Worm (Caenorhabditis elegans) whole organism, mixed stage, embryonic: ENCODE data around the gene srt-16.

ENCODE experiments used
- bed-3 ChIP-seq: fragments of 200-800 bp; sonication (Bioruptor generic); optimal IDR thresholded peaks from 3 replicates; lab custom pipeline; 2018; ENCODE audit warnings: mild to moderate bottlenecking, missing genetic modification characterization, moderate library complexity, missing compliant biosample characterization
- blmp-1 ChIP-seq: fragments of 150-350 bp; optimal IDR thresholded peaks from 2 replicates; lab custom pipeline; 2014; ENCODE audit warnings: missing biosample characterization, missing genetic modification characterization
- ceh-39 ChIP-seq: fragments of 150-350 bp; optimal IDR thresholded peaks from 2 replicates; lab custom pipeline; 2014; ENCODE audit warnings: missing biosample characterization, missing genetic modification characterization
- ceh-43 ChIP-seq: fragments of 200-800 bp; sonication (Bioruptor generic); optimal IDR thresholded peaks from 2 replicates; lab custom pipeline; 2018; ENCODE audit warnings: mild to moderate bottlenecking, missing genetic modification characterization, moderate library complexity, missing compliant biosample characterization
- ceh-83 ChIP-seq: fragments of 200-800 bp; sonication (Bioruptor generic); optimal IDR thresholded peaks from 2 replicates; lab custom pipeline; 2018; ENCODE audit warnings: mild to moderate bottlenecking, missing genetic modification characterization, missing compliant biosample characterization
- ces-1 ChIP-seq: fragments of 150-350 bp; optimal IDR thresholded peaks from 2 replicates; lab custom pipeline; 2014; ENCODE audit warnings: missing biosample characterization, missing genetic modification reagents, missing genetic modification characterization
- cnd-1 ChIP-seq: fragments of 200-800 bp; sonication (Bioruptor generic); optimal IDR thresholded peaks from 2 replicates; lab custom pipeline; 2018; ENCODE audit warnings: mild to moderate bottlenecking, missing genetic modification characterization, missing compliant biosample characterization
- drap-1 ChIP-seq: fragments of 200-800 bp; sonication (Bioruptor generic); optimal IDR thresholded peaks from 3 replicates; lab custom pipeline; 2018; ENCODE audit warnings: mild to moderate bottlenecking, missing genetic modification characterization, missing compliant biosample characterization
- elt-1 ChIP-seq: sonication (generic microtip); optimal IDR thresholded peaks from 2 replicates; lab custom pipeline; 2017; ENCODE audit warnings: missing genetic modification characterization, mild to moderate bottlenecking, missing compliant biosample characterization, antibody characterized with exemption, moderate library complexity, borderline replicate concordance; ENCODE audit not compliant: insufficient read depth
- elt-3 ChIP-seq: fragments of 150-350 bp; optimal IDR thresholded peaks from 2 replicates; lab custom pipeline; 2014; ENCODE audit warnings: missing biosample characterization, missing genetic modification characterization
- flh-1 ChIP-seq: fragments of 200-800 bp; sonication (Bioruptor generic); optimal IDR thresholded peaks from 2 replicates; lab custom pipeline; 2018; ENCODE audit warnings: mild to moderate bottlenecking, missing genetic modification characterization, moderate library complexity, missing compliant biosample characterization
- ham-2 ChIP-seq: fragments of 200-800 bp; sonication (Bioruptor generic); optimal IDR thresholded peaks from 2 replicates; lab custom pipeline; 2018; ENCODE audit warnings: mild to moderate bottlenecking, missing genetic modification characterization, missing compliant biosample characterization
- hlh-1 ChIP-seq: fragments of 150-350 bp; optimal IDR thresholded peaks from 2 replicates; lab custom pipeline; 2014; ENCODE audit warnings: missing biosample characterization, missing genetic modification reagents, missing genetic modification characterization
- lin-13 ChIP-seq: fragments of 150-350 bp; optimal IDR thresholded peaks from 2 replicates; lab custom pipeline; 2014; ENCODE audit warnings: missing biosample characterization, missing genetic modification characterization
- lin-32 ChIP-seq: fragments of 200-800 bp; sonication (Bioruptor generic); optimal IDR thresholded peaks from 2 replicates; lab custom pipeline; 2018; ENCODE audit warnings: mild to moderate bottlenecking, missing genetic modification characterization, missing compliant biosample characterization
- lsy-2 ChIP-seq: fragments of 150-350 bp; optimal IDR thresholded peaks from 2 replicates; lab custom pipeline; 2014; ENCODE audit warnings: missing biosample characterization, missing genetic modification characterization
- mab-5 ChIP-seq: fragments of 150-350 bp; optimal IDR thresholded peaks from 2 replicates; lab custom pipeline; 2014; ENCODE audit warnings: missing biosample characterization, missing genetic modification characterization
- mep-1 ChIP-seq: fragments of 150-350 bp; optimal IDR thresholded peaks from 2 replicates; lab custom pipeline; 2017; ENCODE audit warnings: missing biosample characterization, missing genetic modification reagents, missing genetic modification characterization, inconsistent platforms
- mls-2 ChIP-seq: sonication (generic microtip); optimal IDR thresholded peaks from 2 replicates; lab custom pipeline; 2016; ENCODE audit warnings: mild to moderate bottlenecking, missing genetic modification characterization, moderate library complexity, missing compliant biosample characterization
- nhr-12 ChIP-seq: fragments of 150-350 bp; optimal IDR thresholded peaks from 2 replicates; lab custom pipeline; 2014; ENCODE audit warnings: missing biosample characterization, missing genetic modification characterization
- nhr-237 ChIP-seq: fragments of 150-350 bp; optimal IDR thresholded peaks from 2 replicates; lab custom pipeline; 2014; ENCODE audit warnings: missing biosample characterization, missing genetic modification characterization
- nhr-28 ChIP-seq: fragments of 150-350 bp; optimal IDR thresholded peaks from 2 replicates; lab custom pipeline; 2014; ENCODE audit warnings: missing biosample characterization, missing genetic modification characterization
- pha-4 ChIP-seq: fragments of 150-350 bp; optimal IDR thresholded peaks from 2 replicates; lab custom pipeline; 2018; ENCODE audit warnings: missing biosample characterization, missing genetic modification reagents, missing genetic modification characterization
- sem-2 ChIP-seq: fragments of 200-800 bp; sonication (Bioruptor generic); optimal IDR thresholded peaks from 2 replicates; lab custom pipeline; 2018; ENCODE audit warnings: mild to moderate bottlenecking, missing genetic modification characterization, missing compliant biosample characterization
- snpc-4 ChIP-seq: fragments of 150-350 bp; optimal IDR thresholded peaks from 2 replicates; lab custom pipeline; 2014; ENCODE audit warnings: missing biosample characterization, missing genetic modification characterization
- sptf-1 ChIP-seq: sonication (generic microtip); optimal IDR thresholded peaks from 2 replicates; lab custom pipeline; 2017; ENCODE audit warnings: mild to moderate bottlenecking, missing genetic modification characterization, moderate library complexity, missing compliant biosample characterization
- tbx-8 ChIP-seq: fragments of 200-800 bp; sonication (Bioruptor generic); optimal IDR thresholded peaks from 2 replicates; lab custom pipeline; 2018; ENCODE audit warnings: mild to moderate bottlenecking, missing genetic modification characterization, moderate library complexity, missing compliant biosample characterization
- unc-120 ChIP-seq: sonication (generic microtip); optimal IDR thresholded peaks from 2 replicates; lab custom pipeline; 2017; ENCODE audit warnings: missing genetic modification characterization, missing compliant biosample characterization; ENCODE audit not compliant: poor library complexity, severe bottlenecking
- unc-39 ChIP-seq: fragments of 150-350 bp; optimal IDR thresholded peaks from 2 replicates; lab custom pipeline; 2014; ENCODE audit warnings: missing biosample characterization, missing genetic modification characterization
- unc-62 ChIP-seq: fragments of 150-350 bp; optimal IDR thresholded peaks from 2 replicates; lab custom pipeline; 2014; ENCODE audit warnings: missing biosample characterization, missing genetic modification reagents, missing genetic modification characterization
- zip-8 ChIP-seq: fragments of 150-350 bp; optimal IDR thresholded peaks from 2 replicates; lab custom pipeline; 2014; ENCODE audit warnings: missing biosample characterization, missing genetic modification characterization
- ztf-11 ChIP-seq: fragments of 150-350 bp; optimal IDR thresholded peaks from 2 replicates; lab custom pipeline; 2014; ENCODE audit warnings: missing biosample characterization, missing genetic modification characterization

srt-16 gene

DNA sequence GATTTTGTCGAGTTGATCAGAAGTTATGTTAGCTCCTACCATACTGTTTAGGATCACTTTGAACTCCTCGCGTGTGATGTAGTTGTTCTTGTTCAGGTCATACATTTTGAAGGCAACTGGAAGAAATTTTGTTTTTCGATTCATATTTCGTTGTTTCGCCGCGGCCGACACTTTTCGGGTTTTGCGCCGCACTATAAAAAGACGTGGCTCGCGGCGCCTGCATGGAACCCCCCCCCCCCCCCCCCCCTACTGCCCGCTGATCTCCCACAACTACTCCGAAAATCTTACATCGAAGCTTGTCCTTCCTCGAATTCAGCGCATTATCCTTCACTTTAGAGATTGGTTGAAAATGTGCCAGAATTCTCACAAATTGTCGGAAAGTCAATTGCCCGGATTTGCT is 26.3 kb downstream of the srt-16 start:
- TF ChIP-seq zip-8 (tag; lab: Kevin White, UChicago) (no peak), nhr-237 (tag; lab: Kevin White, UChicago) (no peak), blmp-1 (tag; lab: Kevin White, UChicago) (no peak), drap-1 (GFP tag; lab: Kevin White, UChicago) (no peak), snpc-4 (tag; lab: Kevin White, UChicago) (no peak)
- TF ChIP-seq, all 35 proteins: peak for 0

DNA sequence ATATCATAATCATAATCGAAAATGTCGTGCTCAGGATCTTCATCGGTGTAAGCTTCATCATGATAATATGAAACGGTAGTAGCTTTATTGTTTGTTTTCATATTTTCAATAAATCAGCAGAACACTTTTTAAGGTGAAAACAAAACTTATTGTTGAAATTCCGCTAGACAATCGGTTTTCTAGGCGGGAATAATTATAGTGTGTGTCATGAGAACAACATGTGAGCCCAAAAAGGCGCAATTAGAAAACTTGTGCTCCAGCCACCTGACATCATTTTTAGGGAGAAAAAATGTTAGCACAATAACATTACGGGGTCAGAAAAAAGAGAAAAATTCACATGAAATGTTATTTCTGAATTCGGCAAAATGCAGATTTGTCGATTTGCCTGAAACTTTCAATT is 30.1 kb downstream of the srt-16 start, which contains the start of gene srw-8:
Gene srw-8, minus strand, starts transcription at position 101 of the 400 bp plus-strand sequence.
- TF ChIP-seq mep-1 (no peak), bed-3 (GFP tag; lab: Kevin White, UChicago) (no peak), elt-1 (tag; lab: Kevin White, UChicago) (no peak), sem-2 (GFP tag; lab: Kevin White, UChicago) (no peak), ham-2 (no peak), pha-4 (no peak), elt-3 (no peak), tbx-8 (GFP tag; lab: Kevin White, UChicago) (no peak), lin-32 (no peak)

DNA sequence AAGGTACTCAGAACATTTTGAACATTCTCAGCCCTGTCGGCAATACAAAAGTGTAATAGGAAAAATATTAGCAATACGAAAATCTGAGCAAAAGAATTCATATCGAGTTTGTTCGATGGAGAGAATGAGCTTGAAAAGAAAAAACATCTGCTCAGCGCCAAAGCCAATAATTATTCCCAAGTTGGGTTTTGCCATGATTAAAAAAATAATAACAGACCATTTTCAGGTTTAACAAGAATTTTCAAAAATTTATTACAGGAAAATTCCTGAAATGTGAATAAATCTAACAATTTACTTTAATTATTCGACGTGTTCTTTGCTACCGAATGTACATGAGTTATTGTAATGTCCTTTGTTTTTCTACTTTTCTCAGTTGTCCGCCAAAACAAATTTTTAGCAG is 32.0 kb downstream of the srt-16 start, which contains the start of gene irld-38:
Gene irld-38, minus strand, starts transcription at position 101 of the 400 bp plus-strand sequence.
- TF ChIP-seq unc-39 (no peak), unc-62 (no peak), nhr-12 (no peak), nhr-28 (no peak)

DNA sequence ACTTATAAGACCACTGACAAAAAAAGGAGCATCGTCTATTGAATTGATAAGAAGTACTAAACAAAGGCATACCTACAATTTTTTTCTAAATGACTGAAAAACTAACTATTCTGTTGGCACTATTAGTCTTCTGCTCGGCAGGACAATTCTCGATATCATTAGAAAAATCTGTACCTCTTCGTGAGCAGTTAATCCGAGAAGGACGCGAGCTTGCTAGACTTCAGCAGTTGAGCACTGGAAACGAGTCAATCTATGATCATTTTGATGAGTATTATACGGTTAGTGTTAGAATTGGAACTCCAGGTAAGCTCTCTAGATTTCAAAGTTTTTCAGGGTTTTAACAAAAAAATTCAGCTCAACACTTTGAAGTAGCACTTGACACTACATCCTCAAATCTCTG is 36.1 kb downstream of the srt-16 start, which contains the start of gene asp-7:
Gene asp-7, plus strand, starts transcription at position 81 of the 400 bp plus-strand sequence.
- TF ChIP-seq unc-120 (no peak), mep-1 (no peak), sptf-1 (tag; lab: Kevin White, UChicago) (no peak), zip-8 (tag; lab: Kevin White, UChicago) (no peak), nhr-237 (tag; lab: Kevin White, UChicago) (no peak), drap-1 (GFP tag; lab: Kevin White, UChicago) (no peak), flh-1 (GFP tag; lab: Kevin White, UChicago) (no peak), unc-62 (no peak), ham-2 (no peak), mls-2 (tag; lab: Kevin White, UChicago) (no peak), lsy-2 (tag; lab: Kevin White, UChicago) (no peak), pha-4 (no peak), lin-32 (no peak), lin-13 (tag; lab: Kevin White, UChicago) (no peak), ces-1 (no peak), snpc-4 (tag; lab: Kevin White, UChicago) (no peak), ceh-43 (no peak), elt-1 (tag; lab: Kevin White, UChicago) (no peak), mab-5 (no peak), cnd-1 (tag; lab: Kevin White, UChicago) (no peak)
- TF ChIP-seq, all 35 proteins: peak for 0

DNA sequence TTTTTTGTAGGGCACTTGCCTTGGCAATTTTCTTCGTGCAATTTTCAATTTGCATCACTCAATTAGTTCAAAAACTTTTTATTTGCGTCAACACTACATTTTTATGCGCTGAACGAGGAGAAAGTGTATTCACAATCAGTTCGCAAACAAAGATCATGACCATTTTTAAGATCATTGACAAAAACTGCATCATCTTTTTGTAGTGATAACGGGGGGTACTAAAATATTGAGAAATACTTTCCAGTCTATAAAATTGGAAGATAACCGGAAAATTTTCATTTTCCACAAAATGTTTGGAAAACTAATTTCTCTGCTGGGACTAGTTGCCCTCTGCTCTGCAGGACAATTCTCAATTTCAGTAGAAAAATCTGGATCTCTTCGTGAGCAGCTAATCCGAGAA is 40.0 kb downstream of the srt-16 start, which contains the start of gene asp-8:
Gene asp-8, plus strand, starts transcription at position 276 of the 400 bp plus-strand sequence.
- TF ChIP-seq ceh-83 (GFP tag; lab: Kevin White, UChicago) (no peak), blmp-1 (tag; lab: Kevin White, UChicago) (no peak), flh-1 (GFP tag; lab: Kevin White, UChicago) (no peak), unc-62 (no peak), elt-3 (no peak), sptf-1 (tag; lab: Kevin White, UChicago) (no peak), pha-4 (no peak), mls-2 (tag; lab: Kevin White, UChicago) (no peak), mab-5 (no peak), ceh-43 (no peak), snpc-4 (tag; lab: Kevin White, UChicago) (no peak)

DNA sequence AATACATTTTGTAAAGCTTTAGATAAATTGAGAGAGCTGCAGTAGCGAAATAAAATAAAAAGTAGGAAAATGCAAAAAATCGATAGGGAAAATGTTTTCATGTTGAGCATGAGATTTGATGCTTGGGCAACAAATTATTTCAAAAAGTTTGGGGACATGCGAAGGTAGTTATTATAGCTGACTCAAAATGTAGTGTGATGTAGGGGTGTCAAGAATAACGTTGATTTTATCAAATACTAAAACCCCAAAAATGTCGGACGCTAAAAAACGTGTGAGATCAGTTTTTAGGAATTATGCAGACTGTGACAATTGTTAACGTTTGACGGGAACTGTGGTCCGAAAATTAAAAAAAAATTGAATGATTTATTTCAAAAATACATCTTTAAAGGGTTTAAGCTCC is 43.0 kb downstream of the srt-16 start, which contains the start of gene irld-12:
Gene irld-12, minus strand, starts transcription at position 101 of the 400 bp plus-strand sequence.
- TF ChIP-seq lin-13 (tag; lab: Kevin White, UChicago): no peak
- no peak for TF ChIP-seq nhr-28
- TF ChIP-seq ceh-39 (tag; lab: Kevin White, UChicago): no peak
- no peak for TF ChIP-seq mab-5
- TF ChIP-seq mep-1: no peak
- no peak for TF ChIP-seq hlh-1
- TF ChIP-seq lin-32: no peak
- TF ChIP-seq mls-2 (tag; lab: Kevin White, UChicago): no peak
- TF ChIP-seq unc-39: no peak
- no peak for TF ChIP-seq elt-3
- no peak for TF ChIP-seq ztf-11 (tag; lab: Kevin White, UChicago)
- TF ChIP-seq tbx-8 (GFP tag; lab: Kevin White, UChicago): no peak
- TF ChIP-seq sem-2 (GFP tag; lab: Kevin White, UChicago): no peak
- no peak for TF ChIP-seq sptf-1 (tag; lab: Kevin White, UChicago)
- TF ChIP-seq elt-1 (tag; lab: Kevin White, UChicago): no peak
- no peak for TF ChIP-seq lsy-2 (tag; lab: Kevin White, UChicago)
